Fruit fly (Drosophila melanogaster) whole organism, prepupa: ENCODE results near the gene SWIP.

ENCODE experiments used
- CG10669 ChIP-seq: fragments of 200-800 bp; sonication (Bioruptor generic); optimal IDR thresholded peaks from 3 replicates; lab custom pipeline; 2018; ENCODE audit warnings: missing biosample characterization, mild to moderate bottlenecking, missing genetic modification characterization, moderate library complexity
- CG15336 ChIP-seq: fragments of 200-800 bp; sonication (Bioruptor generic); IDR thresholded peaks from 2 replicates; pipeline ENCODE4 v1.3.6; 2022; ENCODE audit warnings: missing biosample characterization, missing genetic modification characterization
- CG1621 ChIP-seq: fragments of 200-800 bp; sonication (Bioruptor generic); optimal IDR thresholded peaks from 3 replicates; lab custom pipeline; 2018; ENCODE audit warnings: missing biosample characterization, mild to moderate bottlenecking, missing genetic modification characterization
- CG16779 ChIP-seq: fragments of 200-800 bp; sonication (Bioruptor generic); optimal IDR thresholded peaks from 3 replicates; lab custom pipeline; 2017; ENCODE audit warnings: missing biosample characterization, mild to moderate bottlenecking, missing genetic modification characterization
- CG34406 ChIP-seq: fragments of 200-800 bp; sonication (Bioruptor generic); optimal IDR thresholded peaks from 3 replicates; lab custom pipeline; 2016; ENCODE audit warnings: missing biosample characterization, missing genetic modification characterization
- CG4318 ChIP-seq: fragments of 200-800 bp; sonication (Bioruptor generic); optimal IDR thresholded peaks from 3 replicates; lab custom pipeline; 2017; ENCODE audit warnings: missing biosample characterization, mild to moderate bottlenecking, missing genetic modification characterization
- CG6854 ChIP-seq: fragments of 200-800 bp; sonication (Bioruptor generic); optimal IDR thresholded peaks from 2 replicates; lab custom pipeline; 2017; ENCODE audit warnings: missing biosample characterization, mild to moderate bottlenecking, missing genetic modification characterization
- CG8632 ChIP-seq: fragments of 200-800 bp; sonication (Bioruptor generic); optimal IDR thresholded peaks from 3 replicates; lab custom pipeline; 2016; ENCODE audit warnings: missing biosample characterization, missing genetic modification characterization
- Eip78C ChIP-seq: fragments of 200-800 bp; sonication (Bioruptor generic); peaks from one replicate; lab custom pipeline; 2016; ENCODE audit warnings: missing biosample characterization, missing genetic modification characterization
- Ets96B ChIP-seq: fragments of 200-800 bp; optimal IDR thresholded peaks from 2 replicates; lab custom pipeline; 2019; ENCODE audit warnings: missing biosample characterization, mild to moderate bottlenecking, missing genetic modification characterization, moderate library complexity
- Hr38 ChIP-seq: sonication (Bioruptor generic); optimal IDR thresholded peaks from 2 replicates; lab custom pipeline; 2016; ENCODE audit warnings: missing biosample characterization, missing genetic modification characterization
- Hr39 ChIP-seq: fragments of 200-800 bp; sonication (Bioruptor generic); optimal IDR thresholded peaks from 2 replicates; lab custom pipeline; 2016; ENCODE audit warnings: missing biosample characterization, missing genetic modification characterization
- Hr4 ChIP-seq: fragments of 200-800 bp; sonication (Bioruptor generic); optimal IDR thresholded peaks from 3 replicates; lab custom pipeline; 2016; ENCODE audit warnings: missing biosample characterization, missing genetic modification characterization
- Met ChIP-seq: fragments of 200-800 bp; sonication (Bioruptor generic); optimal IDR thresholded peaks from 3 replicates; lab custom pipeline; 2016; ENCODE audit warnings: missing biosample characterization, missing genetic modification characterization
- Sox14 ChIP-seq: fragments of 200-800 bp; sonication (Bioruptor generic); optimal IDR thresholded peaks from 3 replicates; lab custom pipeline; 2016; ENCODE audit warnings: missing biosample characterization, missing genetic modification characterization
- achi ChIP-seq: fragments of 200-800 bp; sonication (Bioruptor generic); optimal IDR thresholded peaks from 3 replicates; lab custom pipeline; 2016; ENCODE audit warnings: missing biosample characterization, missing genetic modification characterization
- acj6 ChIP-seq: fragments of 200-800 bp; sonication (Bioruptor generic); optimal IDR thresholded peaks from 3 replicates; lab custom pipeline; 2016; ENCODE audit warnings: missing biosample characterization, missing genetic modification characterization
- dsx ChIP-seq: fragments of 200-800 bp; optimal IDR thresholded peaks from 3 replicates; lab custom pipeline; 2019; ENCODE audit warnings: missing biosample characterization, mild to moderate bottlenecking, missing genetic modification characterization, moderate library complexity; ENCODE audit not compliant: poor library complexity, severe bottlenecking
- esn ChIP-seq: fragments of 200-800 bp; sonication (Bioruptor generic); optimal IDR thresholded peaks from 2 replicates; lab custom pipeline; 2016; ENCODE audit warnings: missing biosample characterization, mild to moderate bottlenecking, missing genetic modification characterization, moderate library complexity
- fd59A ChIP-seq: fragments of 200-800 bp; sonication (Bioruptor generic); optimal IDR thresholded peaks from 2 replicates; lab custom pipeline; 2017; ENCODE audit warnings: missing biosample characterization, mild to moderate bottlenecking, missing genetic modification characterization, missing genetic modification reagents
- fd85E ChIP-seq: fragments of 200-800 bp; sonication (Bioruptor generic); optimal IDR thresholded peaks from 3 replicates; lab custom pipeline; 2016; ENCODE audit warnings: missing biosample characterization, missing genetic modification characterization
- fkh ChIP-seq: fragments of 200-800 bp; sonication (Bioruptor generic); optimal IDR thresholded peaks from 3 replicates; lab custom pipeline; 2017; ENCODE audit warnings: missing biosample characterization, mild to moderate bottlenecking, missing genetic modification characterization, moderate library complexity
- topi ChIP-seq: fragments of 200-800 bp; sonication (Bioruptor generic); optimal IDR thresholded peaks from 3 replicates; lab custom pipeline; 2016; ENCODE audit warnings: missing biosample characterization, missing genetic modification characterization
- vri ChIP-seq: fragments of 200-800 bp; sonication (Bioruptor generic); optimal IDR thresholded peaks from 3 replicates; lab custom pipeline; 2016; ENCODE audit warnings: missing biosample characterization, mild to moderate bottlenecking, missing genetic modification characterization

SWIP gene

DNA sequence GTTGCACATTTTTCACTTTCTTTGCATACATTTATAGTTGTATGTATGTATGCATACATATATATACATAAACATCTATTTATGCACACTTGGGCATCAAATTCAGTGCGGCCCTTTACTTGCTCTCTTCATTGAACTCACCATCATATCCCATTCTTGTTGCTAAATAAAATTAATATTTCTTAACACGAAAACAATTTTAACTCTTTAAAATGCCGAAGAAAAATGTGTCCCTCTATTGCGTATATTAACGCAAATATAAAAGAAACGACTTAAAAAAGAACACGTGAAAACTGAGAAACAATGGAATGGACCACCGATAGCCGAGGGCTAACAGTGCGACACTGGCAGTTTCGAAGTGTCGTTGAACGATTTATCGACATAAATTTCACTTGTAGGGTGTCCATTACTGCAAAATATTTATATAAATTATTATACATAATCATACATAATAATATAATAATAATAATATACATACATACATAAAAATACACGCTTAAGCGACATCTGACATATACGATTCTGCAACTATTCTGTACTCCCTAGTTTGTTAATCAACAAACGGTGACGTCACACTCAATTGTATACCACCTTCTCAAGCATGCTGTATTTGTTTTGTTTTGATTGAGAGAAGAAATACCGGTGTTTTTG lies 45.3 kb downstream of the SWIP start, which contains the start of the genes U2af50 and PIG-Q (continued):
- TF ChIP-seq dsx (peak; percentile 89), Met (GFP tag; lab: Kevin White, UChicago) (peak; percentile 80), CG34406 (GFP tag; lab: Kevin White, UChicago) (peak; percentile 94), fkh (peak; percentile 90), esn (GFP tag; lab: Kevin White, UChicago) (peak; percentile 83), CG10669 (GFP tag; lab: Kevin White, UChicago) (peak; percentile 89), CG16779 (tag; lab: Kevin White, UChicago) (no peak)

- TF ChIP-seq Met (GFP tag; lab: Kevin White, UChicago), result peak; percentile 2
- peak; percentile 23 for TF ChIP-seq vri (GFP tag; lab: Kevin White, UChicago)
- TF ChIP-seq topi (GFP tag; lab: Kevin White, UChicago), result peak; percentile 12
- no peak for TF ChIP-seq fd59A (GFP tag; lab: Kevin White, UChicago)
- no peak for TF ChIP-seq Hr4 (GFP tag; lab: Kevin White, UChicago)
- no peak for TF ChIP-seq achi (GFP tag; lab: Kevin White, UChicago)
- no peak for TF ChIP-seq CG4318
- peak; percentile 9 for TF ChIP-seq esn (GFP tag; lab: Kevin White, UChicago)
- no peak for TF ChIP-seq CG8632 (GFP tag; lab: Kevin White, UChicago)
- TF ChIP-seq fd85E (GFP tag; lab: Kevin White, UChicago), result no peak
- TF ChIP-seq CG6854 (GFP tag; lab: Kevin White, UChicago), result no peak
- no peak for TF ChIP-seq Hr39 (GFP tag; lab: Kevin White, UChicago)
- peak; percentile 55 for TF ChIP-seq Sox14 (GFP tag; lab: Kevin White, UChicago)
- no peak for TF ChIP-seq CG1621 (tag; lab: Kevin White, UChicago)
- TF ChIP-seq CG34406 (GFP tag; lab: Kevin White, UChicago), result no peak
- no peak for TF ChIP-seq dsx
- no peak for TF ChIP-seq Hr38 (GFP tag; lab: Kevin White, UChicago)
- TF ChIP-seq acj6 (GFP tag; lab: Kevin White, UChicago), result no peak
- no peak for TF ChIP-seq CG15336 (GFP tag; lab: Robert Waterston, UW)
- peak; percentile 27 for TF ChIP-seq Eip78C (GFP tag; lab: Kevin White, UChicago)
- TF ChIP-seq Ets96B (tag; lab: Kevin White, UChicago), result no peak
These were observed 47.8 kb downstream of the SWIP start, which contains the start of gene nonA for dm6 chrX:16361306-16361705. TSS of gene nonA (plus strand) at chrX:16361569.
